Fruit fly (Drosophila melanogaster): Measurements from ENCODE around the gene for.

for gene

dm6 chr2L:3587286-3587685 is 69.5 kb downstream of the for start (continued):
- TF ChIP-seq dati (GFP tag; IDR thresholded peaks at IDR 0.05) (no peak), chm (GFP tag; IDR thresholded peaks at IDR 0.05) (peak; percentile 65; the same call in 1 of the 2 replicates), dmrt11E (tag; optimal IDR thresholded peaks at IDR 0.05) (peak; percentile 83), CG1792 (GFP tag; optimal IDR thresholded peaks at IDR 0.05) (no peak), CG8089 (GFP tag; optimal IDR thresholded peaks at IDR 0.05) (peak; percentile 28), CG7556 (GFP tag; optimal IDR thresholded peaks at IDR 0.05) (peak; percentile 29), Dip2 (GFP tag; IDR thresholded peaks at IDR 0.05) (no peak), slp2 (GFP tag; optimal IDR thresholded peaks at IDR 0.05) (peak; percentile 16), CG17612 (GFP tag; IDR thresholded peaks at IDR 0.05) (no peak), kay (GFP tag; optimal IDR thresholded peaks at IDR 0.05) (no peak), Dad (GFP tag; optimal IDR thresholded peaks at IDR 0.05) (no peak), dysf (GFP tag; IDR thresholded peaks at IDR 0.05) (peak; percentile 49; the same call in 2 of the 3 replicates), tgo (GFP tag; IDR thresholded peaks at IDR 0.05) (no peak; the same call in 2 of the 3 replicates), bsh (GFP tag; optimal IDR thresholded peaks at IDR 0.05) (peak in 1 of 2 experiments; percentile 80), CG17829 (tag; optimal IDR thresholded peaks at IDR 0.05) (peak; percentile 57), CG17328 (GFP tag; IDR thresholded peaks at IDR 0.05) (peak; percentile 78), Atf-2 (GFP tag; optimal IDR thresholded peaks at IDR 0.05) (no peak), MESR4 (GFP tag; optimal IDR thresholded peaks at IDR 0.05) (no peak), CG14710 (tag; optimal IDR thresholded peaks at IDR 0.05) (peak; percentile 65), CG10959 (GFP tag; IDR thresholded peaks at IDR 0.05) (peak; percentile 46; the same call in 1 of the 2 replicates), CG7839 (tag; optimal IDR thresholded peaks at IDR 0.05) (peak; percentile 54), CG17568 (GFP tag; optimal IDR thresholded peaks at IDR 0.05) (no peak), HLHmδ (GFP tag; optimal IDR thresholded peaks at IDR 0.05) (no peak), CG33557 (GFP tag; optimal IDR thresholded peaks at IDR 0.05) (peak; percentile 74), Antp (GFP tag; optimal IDR thresholded peaks at IDR 0.05) (peak; percentile 29), sisA (GFP tag; IDR thresholded peaks at IDR 0.05) (peak; percentile 38; the same call in 1 of the 2 replicates), sim (GFP tag; IDR thresholded peaks at IDR 0.05) (peak; percentile 60; the same call in 1 of the 2 replicates), tin (GFP tag; optimal IDR thresholded peaks at IDR 0.05) (peak; percentile 56), CG12391 (tag; optimal IDR thresholded peaks at IDR 0.05) (peak; percentile 56), wor (GFP tag; IDR thresholded peaks at IDR 0.05) (no peak), CG4707 (GFP tag; optimal IDR thresholded peaks at IDR 0.05) (peak; percentile 15), Sox102F (GFP tag; optimal IDR thresholded peaks at IDR 0.05) (peak; percentile 35), Dip3 (GFP tag; optimal IDR thresholded peaks at IDR 0.05) (no peak), prd (optimal IDR thresholded peaks at IDR 0.05) (no peak), prd (GFP tag; IDR thresholded peaks at IDR 0.05) (peak; percentile 63; the same call in 2 of the 3 replicates), pzg (GFP tag; optimal IDR thresholded peaks at IDR 0.05) (no peak), CG2712 (tag; optimal IDR thresholded peaks at IDR 0.05) (peak; percentile 74), pan (optimal IDR thresholded peaks at IDR 0.05) (no peak), pan (GFP tag; optimal IDR thresholded peaks at IDR 0.05 in 1 of 2, IDR thresholded peaks at IDR 0.05 in 1 of 2) (peak in 1 of 2 experiments; percentile 59), CG18619 (GFP tag; optimal IDR thresholded peaks at IDR 0.05) (no peak), D19A (tag; optimal IDR thresholded peaks at IDR 0.05) (peak; percentile 39), CG7987 (GFP tag; optimal IDR thresholded peaks at IDR 0.05) (no peak), psq (GFP tag; optimal IDR thresholded peaks at IDR 0.05) (no peak), CG8290 (GFP tag; optimal IDR thresholded peaks at IDR 0.05) (no peak), CG8290 (tag; optimal IDR thresholded peaks at IDR 0.05) (peak in 1 of 2 experiments; percentile 18), CG10321 (GFP tag; IDR thresholded peaks at IDR 0.05) (no peak), CG18599 (GFP tag; optimal IDR thresholded peaks at IDR 0.05) (peak; percentile 21), CG6813 (GFP tag; optimal IDR thresholded peaks at IDR 0.05) (no peak), CG13624 (GFP tag; optimal IDR thresholded peaks at IDR 0.05) (no peak), shn (GFP tag; optimal IDR thresholded peaks at IDR 0.05) (peak; percentile 23), pnt (GFP tag; optimal IDR thresholded peaks at IDR 0.05) (peak; percentile 47), Optix (GFP tag; IDR thresholded peaks at IDR 0.05) (no peak)
